Fruit fly (Drosophila melanogaster) whole organism, prepupa: ENCODE data around the gene CG9297.

Source experiments
- CG32006 ChIP-seq: fragments of 200-800 bp; sonication (Bioruptor generic); optimal IDR thresholded peaks from 3 replicates; lab custom pipeline; 2017; ENCODE audit warnings: missing biosample characterization, mild to moderate bottlenecking, missing genetic modification characterization
- CG4318 ChIP-seq: fragments of 200-800 bp; sonication (Bioruptor generic); optimal IDR thresholded peaks from 3 replicates; lab custom pipeline; 2017; ENCODE audit warnings: missing biosample characterization, mild to moderate bottlenecking, missing genetic modification characterization
- CG6163 ChIP-seq: fragments of 200-800 bp; sonication (Bioruptor generic); IDR thresholded peaks from 3 replicates; pipeline ENCODE4 v1.3.6; 2022; ENCODE audit warnings: missing biosample characterization, missing genetic modification characterization
- CG6276 ChIP-seq: fragments of 200-800 bp; sonication (Bioruptor generic); optimal IDR thresholded peaks from 2 replicates; lab custom pipeline; 2017; ENCODE audit warnings: missing biosample characterization, mild to moderate bottlenecking, missing genetic modification characterization
- CG6854 ChIP-seq: fragments of 200-800 bp; sonication (Bioruptor generic); optimal IDR thresholded peaks from 2 replicates; lab custom pipeline; 2017; ENCODE audit warnings: missing biosample characterization, mild to moderate bottlenecking, missing genetic modification characterization
- Lpt ChIP-seq: fragments of 200-800 bp; sonication (Bioruptor generic); optimal IDR thresholded peaks from 3 replicates; lab custom pipeline; 2016; ENCODE audit warnings: missing biosample characterization, missing genetic modification characterization
- Sox14 ChIP-seq: fragments of 200-800 bp; sonication (Bioruptor generic); optimal IDR thresholded peaks from 3 replicates; lab custom pipeline; 2016; ENCODE audit warnings: missing biosample characterization, missing genetic modification characterization
- acj6 ChIP-seq: fragments of 200-800 bp; sonication (Bioruptor generic); optimal IDR thresholded peaks from 3 replicates; lab custom pipeline; 2016; ENCODE audit warnings: missing biosample characterization, missing genetic modification characterization
- cyc ChIP-seq: fragments of 200-800 bp; sonication (Bioruptor generic); optimal IDR thresholded peaks from 3 replicates; lab custom pipeline; 2016; ENCODE audit warnings: missing biosample characterization, missing genetic modification characterization
- eg ChIP-seq: fragments of 200-800 bp; sonication (Bioruptor generic); IDR thresholded peaks from 3 replicates; pipeline ENCODE4 v1.3.6; 2022; ENCODE audit warnings: missing biosample characterization, missing genetic modification characterization
- net ChIP-seq: fragments of 200-800 bp; sonication (Bioruptor generic); optimal IDR thresholded peaks from 3 replicates; lab custom pipeline; 2016; ENCODE audit warnings: missing biosample characterization, missing genetic modification characterization
- pdm3 ChIP-seq: fragments of 200-800 bp; sonication (Bioruptor generic); optimal IDR thresholded peaks from 3 replicates; lab custom pipeline; 2016; ENCODE audit warnings: missing biosample characterization, missing genetic modification characterization
- vri ChIP-seq: fragments of 200-800 bp; sonication (Bioruptor generic); optimal IDR thresholded peaks from 3 replicates; lab custom pipeline; 2016; ENCODE audit warnings: missing biosample characterization, mild to moderate bottlenecking, missing genetic modification characterization

Gene CG9297

dm6 chr3R:13827953-13828922 is 56.9 kb downstream of the CG9297 start, which contains the start of gene Mst87F (continued):
- no peak for TF ChIP-seq acj6 (GFP tag; lab: Kevin White, UChicago)
- no peak for TF ChIP-seq Sox14 (GFP tag; lab: Kevin White, UChicago)
- TF ChIP-seq eg: no peak
- peak; percentile 5 for TF ChIP-seq CG6276 (GFP tag; lab: Kevin White, UChicago)
- TF ChIP-seq CG32006 (GFP tag; lab: Kevin White, UChicago): no peak
- TF ChIP-seq net (GFP tag; lab: Kevin White, UChicago): peak; percentile 1
- TF ChIP-seq CG6163: peak; percentile 43; the same call in 1 of the 3 replicates
- TF ChIP-seq CG4318: no peak
- no peak for TF ChIP-seq Lpt (GFP tag; lab: Kevin White, UChicago)
- no peak for TF ChIP-seq CG6854
- TF ChIP-seq pdm3 (GFP tag; lab: Kevin White, UChicago): no peak
- no peak for TF ChIP-seq cyc (GFP tag; lab: Kevin White, UChicago)
- TF ChIP-seq vri (GFP tag; lab: Kevin White, UChicago): peak; percentile 43
- TF ChIP-seq, all 60 proteins: peak for 16
